Fruit fly (Drosophila melanogaster) Kc167 (cell line): Measurements from ENCODE around the gene CG13449.

Source experiments
- Sin3A ChIP-seq: fragments of >200 bp; optimal IDR thresholded peaks from 2 replicates; lab custom pipeline; 2018; ENCODE audit warnings: missing external identifiers
- h ChIP-seq: fragments of >200 bp; optimal IDR thresholded peaks from 3 replicates; lab custom pipeline; 2018; ENCODE audit warnings: missing external identifiers
- insv ChIP-seq: fragments of >200 bp; optimal IDR thresholded peaks from 3 replicates; lab custom pipeline; 2018; ENCODE audit warnings: missing external identifiers
- psq ChIP-seq: fragments of >200 bp; optimal IDR thresholded peaks from 2 replicates; lab custom pipeline; 2017; ENCODE audit warnings: missing external identifiers
- ttk ChIP-seq: sonication (Bioruptor generic); optimal IDR thresholded peaks from 2 replicates; lab custom pipeline; 2017; ENCODE audit warnings: missing external identifiers

DNA sequence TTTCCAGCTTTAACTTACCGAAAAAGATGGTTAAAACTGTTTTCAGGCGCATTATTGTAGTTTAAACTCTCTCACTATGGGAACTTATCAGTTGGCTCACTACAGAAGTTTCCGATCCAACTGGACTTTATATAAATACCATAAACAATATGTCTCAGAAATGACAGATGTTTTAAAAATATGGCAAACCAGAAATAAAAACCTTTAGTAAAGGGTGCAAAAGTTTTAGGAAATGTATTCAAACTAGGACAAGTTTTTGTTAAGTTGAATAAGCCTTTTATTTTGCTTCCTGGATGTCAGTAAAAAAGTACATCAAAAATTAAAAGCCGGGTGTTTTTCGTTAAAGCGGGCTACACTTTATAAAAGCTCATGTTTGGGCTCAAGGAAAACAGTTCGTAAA is 36.9 kb upstream of the CG13449 start, which contains the start of the genes Eig71Ea and Eig71Eb:
- TF ChIP-seq psq (lab: Kevin White, UChicago) (no peak), insv (lab: Kevin White, UChicago) (no peak), h (lab: Kevin White, UChicago) (no peak), ttk (no peak), Sin3A (lab: Kevin White, UChicago) (no peak)
